Fruit fly (Drosophila melanogaster) whole organism: Measurements from ENCODE around the gene baz.

Source experiments
- CG8478 ChIP-seq: fragments of >200 bp; optimal IDR thresholded peaks from 2 replicates; lab custom pipeline; 2018; ENCODE audit warnings: inconsistent platforms
- Dll ChIP-seq: fragments of >200 bp; optimal IDR thresholded peaks from 2 replicates; lab custom pipeline; 2017
- EcR ChIP-seq, 2 experiments: fragments of >200 bp; optimal IDR thresholded peaks; 2 replicates each; lab custom pipeline; 2017; ENCODE audit warnings: missing biosample characterization in 2 of 2, missing genetic modification characterization in 2 of 2, missing genetic modification reagents in 2 of 2
- pan ChIP-seq: fragments of >200 bp; optimal IDR thresholded peaks from 2 replicates; lab custom pipeline; 2017
- psq ChIP-seq: fragments of >200 bp; optimal IDR thresholded peaks from 2 replicates; lab custom pipeline; 2017
- usp ChIP-seq: fragments of >200 bp; optimal IDR thresholded peaks from 2 replicates; lab custom pipeline; 2017; ENCODE audit warnings: missing biosample characterization, missing genetic modification characterization, mixed read lengths

Gene baz

DNA sequence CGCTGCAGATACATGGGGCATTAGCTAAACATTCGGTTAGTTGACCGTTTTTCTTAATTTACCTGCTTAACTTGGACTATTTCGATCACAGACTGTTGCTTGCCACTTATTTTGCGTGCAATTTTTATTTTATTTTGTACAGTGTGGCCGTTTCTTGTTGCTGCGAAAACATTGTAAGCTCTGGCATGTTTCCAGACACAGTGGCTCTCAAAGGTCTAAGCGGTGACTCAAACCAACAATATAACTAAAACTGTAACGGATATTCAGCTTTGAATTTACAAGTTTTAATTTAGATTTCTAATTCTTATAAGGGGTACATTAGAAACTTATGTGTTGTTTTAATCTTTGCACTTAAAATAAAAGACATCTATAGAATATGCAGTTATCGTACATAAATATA lies 89.5 kb downstream of the baz start, which contains the start of gene CG8675:
CG8675 (minus strand) TSS at position 177 of the 400 bp plus-strand sequence.
- no peak for TF ChIP-seq psq (lab: Kevin White, UChicago)
- TF ChIP-seq Dll (lab: Kevin White, UChicago): no peak
- TF ChIP-seq pan (lab: Kevin White, UChicago): no peak
- no peak for TF ChIP-seq usp (GFP tag; lab: Kevin White, UChicago)
- no peak for TF ChIP-seq CG8478 (lab: Kevin White, UChicago)
- no peak for TF ChIP-seq EcR (GFP tag; optimal IDR thresholded peaks at IDR 0.05; lab: Kevin White, UChicago)
